In the genomic region with DNA sequence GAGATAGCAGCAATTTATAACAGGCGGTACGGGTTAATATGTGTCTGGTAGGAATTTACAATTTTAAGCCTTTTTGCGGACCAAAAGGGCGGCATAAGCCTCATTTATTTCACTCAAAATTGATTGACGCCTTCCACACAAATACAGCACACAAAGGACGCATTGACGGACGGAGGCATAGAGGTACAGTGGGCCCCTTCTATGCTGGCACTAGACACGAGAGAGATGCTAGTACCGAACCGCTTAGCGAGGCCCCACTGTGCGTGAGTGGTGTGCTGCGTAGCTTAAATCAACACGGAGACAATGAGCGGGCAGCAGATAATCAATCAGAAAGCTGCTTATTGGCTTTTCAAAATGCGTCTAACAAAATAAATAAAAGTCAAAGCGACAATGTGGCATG, we compare ENCODE assay signal across 2 fruit fly cellular contexts.
A peak's percentile ranks its signal among the peaks of the same experiment; 100 is the strongest.
TF ChIP-seq lines count a peak whose summit lies in the region.

No protein-coding gene starts in this region.

- no peak for TF ChIP-seq CTCF in whole organism, embryonic (GFP tag; optimal IDR thresholded peaks at IDR 0.05; lab: Kevin White, UChicago)

TF ChIP-seq in whole organism, embryonic, 481 proteins besides CTCF, POLR2A, EP300 and RAD21:
- TF ChIP-seq dmrt11E (tag; optimal IDR thresholded peaks at IDR 0.05; lab: Kevin White, UChicago): no peak
- TF ChIP-seq HHEX (GFP tag; optimal IDR thresholded peaks at IDR 0.05; lab: Kevin White, UChicago): no peak
- peak; percentile 59 for TF ChIP-seq Ets65A (GFP tag; lab: Kevin White, UChicago)

TF ChIP-seq in whole organism, prepupa, 60 proteins besides CTCF, POLR2A, EP300 and RAD21:
- TF ChIP-seq eg (GFP tag; IDR thresholded peaks at IDR 0.05; lab: Robert Waterston, UW) (no peak), CG6163 (GFP tag; IDR thresholded peaks at IDR 0.05; lab: Robert Waterston, UW) (no peak), svp (GFP tag; lab: Kevin White, UChicago) (peak; percentile 59), Blimp-1 (GFP tag; optimal IDR thresholded peaks at IDR 0.05; lab: Kevin White, UChicago) (no peak), CG4318 (GFP tag; optimal IDR thresholded peaks at IDR 0.05; lab: Kevin White, UChicago) (no peak)
